Fruit fly (Drosophila melanogaster) whole organism, embryonic: Measurements from ENCODE around the gene chif.

Experiments
- BEAF-32 ChIP-seq: fragments of 200-800 bp; sonication (Bioruptor generic); optimal IDR thresholded peaks from 3 replicates; lab custom pipeline; 2017; ENCODE audit warnings: missing biosample characterization, missing genetic modification characterization, mild to moderate bottlenecking, moderate library complexity, missing genetic modification reagents
- CG10267 ChIP-seq: fragments of 200-800 bp; sonication (Bioruptor generic); optimal IDR thresholded peaks from 2 replicates; lab custom pipeline; 2018; ENCODE audit warnings: missing biosample characterization, mild to moderate bottlenecking, missing genetic modification characterization, moderate library complexity
- CG10959 ChIP-seq: fragments of 200-800 bp; sonication (Bioruptor generic); IDR thresholded peaks from 2 replicates; pipeline ENCODE4 v1.3.6; 2022; ENCODE audit warnings: missing biosample characterization, missing genetic modification characterization
- CG14710 ChIP-seq: fragments of 200-800 bp; sonication (Bioruptor generic); optimal IDR thresholded peaks from 3 replicates; lab custom pipeline; 2019; ENCODE audit warnings: missing biosample characterization, mild to moderate bottlenecking, missing genetic modification characterization, moderate library complexity
- CG15479 ChIP-seq: fragments of 200-800 bp; sonication (Bioruptor generic); optimal IDR thresholded peaks from 3 replicates; lab custom pipeline; 2019; ENCODE audit warnings: missing biosample characterization, mild to moderate bottlenecking, missing genetic modification characterization, moderate library complexity
- CG1603 ChIP-seq: fragments of 200-800 bp; sonication (Bioruptor generic); optimal IDR thresholded peaks from 2 replicates; lab custom pipeline; 2019; ENCODE audit warnings: missing biosample characterization, mild to moderate bottlenecking, missing genetic modification characterization, moderate library complexity
- CG17186 ChIP-seq: fragments of 200-800 bp; sonication (Bioruptor generic); optimal IDR thresholded peaks from 3 replicates; lab custom pipeline; 2017; ENCODE audit warnings: missing biosample characterization, missing genetic modification reagents, missing genetic modification characterization
- CG2199 ChIP-seq: fragments of 200-800 bp; sonication (Bioruptor generic); IDR thresholded peaks from 3 replicates; pipeline ENCODE4 v1.3.6; 2022; ENCODE audit warnings: missing biosample characterization, missing genetic modification characterization
- CG30020 ChIP-seq: fragments of 200-800 bp; optimal IDR thresholded peaks from 2 replicates; lab custom pipeline; 2019; ENCODE audit warnings: missing biosample characterization, mild to moderate bottlenecking, missing genetic modification characterization, moderate library complexity
- CG3726 ChIP-seq: fragments of 200-800 bp; sonication (Bioruptor generic); IDR thresholded peaks from 3 replicates; pipeline ENCODE4, ENCODE4 v1.3.6; 2022; ENCODE audit warnings: missing biosample characterization, missing genetic modification characterization
- CG7963 ChIP-seq: fragments of 200-800 bp; sonication (Bioruptor generic); IDR thresholded peaks from 3 replicates; pipeline ENCODE4 v1.3.6; 2022; ENCODE audit warnings: missing biosample characterization, missing genetic modification characterization; ENCODE audit not compliant: partially characterized antibody
- CG9876 ChIP-seq: fragments of 200-800 bp; sonication (Bioruptor generic); optimal IDR thresholded peaks from 2 replicates; lab custom pipeline; 2016; ENCODE audit warnings: missing biosample characterization, missing genetic modification characterization
- Dll ChIP-seq: fragments of 200-800 bp; sonication (Bioruptor generic); IDR thresholded peaks from 4 replicates; pipeline ENCODE4 v1.3.6; 2022; ENCODE audit warnings: missing biosample characterization, missing genetic modification characterization; ENCODE audit not compliant: partially characterized antibody
- Dp ChIP-seq: fragments of 200-800 bp; sonication (Bioruptor generic); optimal IDR thresholded peaks from 2 replicates; lab custom pipeline; 2018; ENCODE audit warnings: missing biosample characterization, mild to moderate bottlenecking, missing genetic modification characterization, moderate library complexity
- E2f2 ChIP-seq: fragments of 200-800 bp; sonication (Bioruptor generic); IDR thresholded peaks from 2 replicates; pipeline ENCODE4 v1.3.6; 2022; ENCODE audit warnings: missing biosample characterization, missing genetic modification characterization
- Elba2 ChIP-seq: fragments of 200-800 bp; sonication (Bioruptor generic); optimal IDR thresholded peaks from 3 replicates; lab custom pipeline; 2016; ENCODE audit warnings: missing biosample characterization, missing genetic modification characterization
- Gsc ChIP-seq: fragments of 200-800 bp; sonication (Bioruptor generic); IDR thresholded peaks from 2 replicates; pipeline ENCODE4 v1.3.6; 2022; ENCODE audit warnings: missing biosample characterization, missing genetic modification characterization
- H15 ChIP-seq: fragments of 200-800 bp; sonication (Bioruptor generic); IDR thresholded peaks from 3 replicates; pipeline ENCODE4 v1.3.6; 2022; ENCODE audit warnings: missing biosample characterization, missing genetic modification characterization
- Hand ChIP-seq: fragments of 200-800 bp; sonication (Bioruptor generic); optimal IDR thresholded peaks from 2 replicates; lab custom pipeline; 2017; ENCODE audit warnings: mild to moderate bottlenecking, missing biosample characterization, missing genetic modification reagents, missing genetic modification characterization
- MBD-R2 ChIP-seq: fragments of 200-800 bp; sonication (Bioruptor generic); IDR thresholded peaks from 2 replicates; pipeline ENCODE4 v1.3.6; 2022; ENCODE audit warnings: missing biosample characterization, missing genetic modification characterization
- MESR4 ChIP-seq: fragments of 200-800 bp; sonication (Bioruptor generic); optimal IDR thresholded peaks from 2 replicates; lab custom pipeline; 2018; ENCODE audit warnings: missing biosample characterization, mild to moderate bottlenecking, missing genetic modification characterization, moderate library complexity
- crp ChIP-seq, 2 experiments: fragments of 200-800 bp; sonication (Bioruptor generic); optimal IDR thresholded peaks; 2 replicates in 1 of 2; 3 replicates in 1 of 2; lab custom pipeline; 2017; ENCODE audit warnings: missing biosample characterization in 2 of 2, missing genetic modification characterization in 2 of 2, mild to moderate bottlenecking in 1 of 2, moderate library complexity in 1 of 2
- dmrt11E ChIP-seq: fragments of 200-800 bp; sonication (Bioruptor generic); optimal IDR thresholded peaks from 3 replicates; lab custom pipeline; 2018; ENCODE audit warnings: missing biosample characterization, mild to moderate bottlenecking, missing genetic modification characterization, moderate library complexity
- ewg ChIP-seq: fragments of 200-800 bp; sonication (Bioruptor generic); optimal IDR thresholded peaks from 3 replicates; lab custom pipeline; 2017; ENCODE audit warnings: mild to moderate bottlenecking, missing biosample characterization, missing genetic modification reagents, missing genetic modification characterization
- fru ChIP-seq: fragments of >200 bp; optimal IDR thresholded peaks from 2 replicates; lab custom pipeline; 2017
- jing ChIP-seq: fragments of 200-800 bp; sonication (Bioruptor generic); optimal IDR thresholded peaks from 2 replicates; lab custom pipeline; 2018; ENCODE audit warnings: missing biosample characterization, mild to moderate bottlenecking, missing genetic modification characterization
- mld ChIP-seq: fragments of 200-800 bp; sonication (Bioruptor generic); IDR thresholded peaks from 3 replicates; pipeline ENCODE4 v1.3.6; 2022; ENCODE audit warnings: missing biosample characterization, missing genetic modification characterization; ENCODE audit not compliant: partially characterized antibody
- pnt ChIP-seq: fragments of 200-800 bp; sonication (Bioruptor generic); optimal IDR thresholded peaks from 3 replicates; lab custom pipeline; 2016; ENCODE audit warnings: missing biosample characterization, missing genetic modification characterization
- pros ChIP-seq: fragments of 200-800 bp; sonication (Bioruptor generic); optimal IDR thresholded peaks from 3 replicates; lab custom pipeline; 2019; ENCODE audit warnings: missing biosample characterization, mild to moderate bottlenecking, missing genetic modification characterization, moderate library complexity
- pzg ChIP-seq: fragments of 200-800 bp; sonication (Bioruptor generic); optimal IDR thresholded peaks from 3 replicates; lab custom pipeline; 2018; ENCODE audit warnings: missing biosample characterization, mild to moderate bottlenecking, missing genetic modification characterization, moderate library complexity
- sisA ChIP-seq: fragments of 200-800 bp; sonication (Bioruptor generic); IDR thresholded peaks from 2 replicates; pipeline ENCODE4 v1.3.6; 2022; ENCODE audit warnings: missing biosample characterization, missing genetic modification characterization
- sqz ChIP-seq: fragments of 200-800 bp; sonication (Bioruptor generic); optimal IDR thresholded peaks from 3 replicates; lab custom pipeline; 2018; ENCODE audit warnings: missing biosample characterization, mild to moderate bottlenecking, missing genetic modification characterization
- stwl ChIP-seq: fragments of 200-800 bp; sonication (Bioruptor generic); optimal IDR thresholded peaks from 3 replicates; lab custom pipeline; 2018; ENCODE audit warnings: missing biosample characterization, mild to moderate bottlenecking, missing genetic modification characterization, moderate library complexity
- tll ChIP-seq, 2 experiments: fragments of 200-800 bp in 1 of 2; fragments of >200 bp in 1 of 2; sonication (Bioruptor generic) in 1 of 2; optimal IDR thresholded peaks; 2 replicates each; lab custom pipeline; 2017 to 2019; ENCODE audit warnings: missing biosample characterization in 2 of 2, missing genetic modification characterization in 2 of 2, mild to moderate bottlenecking in 1 of 2, moderate library complexity in 1 of 2
- trem ChIP-seq: fragments of 200-800 bp; optimal IDR thresholded peaks from 3 replicates; lab custom pipeline; 2019; ENCODE audit warnings: missing biosample characterization, mild to moderate bottlenecking, missing genetic modification characterization, moderate library complexity
- twi ChIP-seq: fragments of 200-800 bp; optimal IDR thresholded peaks from 2 replicates; lab custom pipeline; 2019; ENCODE audit warnings: missing biosample characterization, mild to moderate bottlenecking, missing genetic modification characterization, moderate library complexity

The chif gene

DNA sequence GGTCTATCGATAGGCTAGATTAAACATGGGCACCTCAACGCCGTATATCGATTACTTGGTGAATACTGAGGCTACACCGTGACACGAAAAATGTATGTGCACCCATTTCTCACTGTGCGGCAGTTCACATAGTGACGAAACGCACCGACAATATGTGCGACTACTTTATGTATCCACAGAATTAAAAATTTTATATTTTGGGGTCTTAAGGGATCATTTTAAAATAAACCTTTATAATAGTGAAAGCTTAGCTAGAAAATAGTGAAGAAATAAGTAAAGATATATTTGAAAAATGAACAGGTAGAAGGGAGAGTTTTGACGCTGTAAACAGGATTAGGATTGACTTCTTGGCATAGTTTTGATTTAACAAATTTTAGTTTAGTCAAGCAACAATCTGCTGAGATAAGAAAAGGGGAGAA is 23.3 kb downstream of the chif start, which contains the start of gene mRpL4 (continued):
- TF ChIP-seq CG9876 (GFP tag; lab: Kevin White, UChicago) (peak; percentile 74), CG3726 (GFP tag; lab: Robert Waterston, UW) (no peak), Gsc (GFP tag; lab: Robert Waterston, UW) (no peak), pnt (peak; percentile 75), CG2199 (peak; percentile 87), jing (GFP tag; lab: Kevin White, UChicago) (no peak), CG10959 (no peak), Elba2 (GFP tag; lab: Kevin White, UChicago) (peak; percentile 32), sqz (GFP tag; lab: Kevin White, UChicago) (no peak)
- TF ChIP-seq, all 482 proteins: peak for 298

DNA sequence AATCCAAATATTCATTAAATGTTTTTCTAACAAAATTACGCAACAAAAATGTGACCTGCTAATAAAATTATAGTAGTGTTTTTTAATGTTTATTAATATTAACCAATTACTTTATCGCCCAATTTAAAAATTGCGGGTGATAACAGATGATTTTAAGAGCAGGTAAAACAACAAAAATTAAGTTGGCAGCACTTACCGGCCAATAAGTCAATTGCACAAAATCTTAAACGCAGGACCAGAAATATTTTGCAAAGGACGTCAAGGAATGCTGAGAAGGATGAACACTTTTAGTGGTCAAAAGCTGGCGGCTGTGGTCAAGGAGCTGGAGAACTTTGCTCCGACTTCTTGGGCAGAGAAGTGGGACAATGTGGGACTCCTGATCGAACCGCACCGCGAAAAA is 25.5 kb downstream of the chif start, which contains the start of gene CG4278:
Gene CG4278, plus strand, starts transcription at position 178 of the 400 bp plus-strand sequence.
- TF ChIP-seq CG17186 = peak; percentile 2
- peak; percentile 0 for TF ChIP-seq CG30020
- peak; percentile 25 for TF ChIP-seq MESR4 (GFP tag; lab: Kevin White, UChicago)
- TF ChIP-seq CG2199 = no peak
- no peak for TF ChIP-seq dmrt11E (tag; lab: Kevin White, UChicago)
- TF ChIP-seq MBD-R2 (GFP tag; lab: Robert Waterston, UW) = peak; percentile 81
- TF ChIP-seq mld (GFP tag; lab: Robert Waterston, UW) = no peak
- no peak for TF ChIP-seq Hand (GFP tag; lab: Kevin White, UChicago)
- TF ChIP-seq pros (GFP tag; lab: Kevin White, UChicago) = no peak
- TF ChIP-seq trem (tag; lab: Kevin White, UChicago) = peak; percentile 99
- TF ChIP-seq CG1603 = peak; percentile 42
- TF ChIP-seq E2f2 (GFP tag; lab: Robert Waterston, UW) = peak; percentile 89
- no peak for TF ChIP-seq ewg (GFP tag; lab: Kevin White, UChicago)
- no peak for TF ChIP-seq H15
- peak; percentile 13 for TF ChIP-seq BEAF-32 (GFP tag; lab: Kevin White, UChicago)
- TF ChIP-seq CG9876 (GFP tag; lab: Kevin White, UChicago) = no peak
- no peak for TF ChIP-seq Dll (GFP tag; lab: Robert Waterston, UW)
- no peak for TF ChIP-seq twi (tag; lab: Kevin White, UChicago)
- TF ChIP-seq Dp = peak; percentile 87
- TF ChIP-seq CG15479 (GFP tag; lab: Kevin White, UChicago) = peak; percentile 51
- peak; percentile 10 for TF ChIP-seq CG10267 (tag; lab: Kevin White, UChicago)
- peak in 1 of 2 experiments; percentile 55 for TF ChIP-seq tll (GFP tag; optimal IDR thresholded peaks at IDR 0.05; lab: Kevin White, UChicago)
- peak; percentile 45 for TF ChIP-seq stwl (tag; lab: Kevin White, UChicago)
- no peak for TF ChIP-seq sisA
- TF ChIP-seq crp (GFP tag; optimal IDR thresholded peaks at IDR 0.05; lab: Kevin White, UChicago) = peak; percentile 24 to 90
- TF ChIP-seq CG7963 = no peak
- no peak for TF ChIP-seq fru
- peak; percentile 44 for TF ChIP-seq pzg (GFP tag; lab: Kevin White, UChicago)
- peak; percentile 29 for TF ChIP-seq CG14710 (tag; lab: Kevin White, UChicago)
- TF ChIP-seq jing (GFP tag; lab: Kevin White, UChicago) = no peak
- peak; percentile 95 for TF ChIP-seq Elba2 (GFP tag; lab: Kevin White, UChicago)
